Fruit fly (Drosophila melanogaster) whole organism, prepupa: Measurements from ENCODE around the gene CG14259.

Experiments used
- CG10631 ChIP-seq: fragments of 200-800 bp; sonication (Bioruptor generic); optimal IDR thresholded peaks from 2 replicates; lab custom pipeline; 2016; ENCODE audit warnings: missing biosample characterization, missing genetic modification characterization
- CG8632 ChIP-seq: fragments of 200-800 bp; sonication (Bioruptor generic); optimal IDR thresholded peaks from 3 replicates; lab custom pipeline; 2016; ENCODE audit warnings: missing biosample characterization, missing genetic modification characterization
- Ets96B ChIP-seq: fragments of 200-800 bp; optimal IDR thresholded peaks from 2 replicates; lab custom pipeline; 2019; ENCODE audit warnings: missing biosample characterization, mild to moderate bottlenecking, missing genetic modification characterization, moderate library complexity
- Hr38 ChIP-seq: sonication (Bioruptor generic); optimal IDR thresholded peaks from 2 replicates; lab custom pipeline; 2016; ENCODE audit warnings: missing biosample characterization, missing genetic modification characterization
- Met ChIP-seq: fragments of 200-800 bp; sonication (Bioruptor generic); optimal IDR thresholded peaks from 3 replicates; lab custom pipeline; 2016; ENCODE audit warnings: missing biosample characterization, missing genetic modification characterization
- achi ChIP-seq: fragments of 200-800 bp; sonication (Bioruptor generic); optimal IDR thresholded peaks from 3 replicates; lab custom pipeline; 2016; ENCODE audit warnings: missing biosample characterization, missing genetic modification characterization
- esn ChIP-seq: fragments of 200-800 bp; sonication (Bioruptor generic); optimal IDR thresholded peaks from 2 replicates; lab custom pipeline; 2016; ENCODE audit warnings: missing biosample characterization, mild to moderate bottlenecking, missing genetic modification characterization, moderate library complexity
- topi ChIP-seq: fragments of 200-800 bp; sonication (Bioruptor generic); optimal IDR thresholded peaks from 3 replicates; lab custom pipeline; 2016; ENCODE audit warnings: missing biosample characterization, missing genetic modification characterization

Gene CG14259

DNA sequence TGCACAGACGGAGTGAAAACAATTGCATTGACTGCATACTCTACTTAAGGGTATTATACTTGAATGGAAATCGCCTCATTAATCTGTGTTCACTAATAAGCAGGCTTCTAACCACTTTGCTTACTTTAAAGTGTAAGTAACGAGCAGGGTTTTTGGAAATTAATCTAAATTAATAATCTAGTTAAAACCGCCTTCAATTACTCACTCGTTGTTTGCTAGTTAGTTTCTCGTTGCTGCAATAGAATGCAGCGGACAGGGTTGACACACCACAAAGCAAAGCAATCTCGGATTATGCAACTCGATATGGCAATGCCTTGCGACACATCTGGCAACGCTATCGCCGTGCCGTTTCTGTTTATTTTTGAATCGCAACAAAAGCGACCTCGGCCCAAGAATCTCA, 45.6 kb downstream of the CG14259 start (continued):
- TF ChIP-seq Ets96B (tag; lab: Kevin White, UChicago) (peak; percentile 39), CG8632 (GFP tag; lab: Kevin White, UChicago) (peak; percentile 60), topi (GFP tag; lab: Kevin White, UChicago) (peak; percentile 80), CG10631 (GFP tag; lab: Kevin White, UChicago) (peak; percentile 37), Hr38 (no peak), achi (GFP tag; lab: Kevin White, UChicago) (peak; percentile 59), Met (GFP tag; lab: Kevin White, UChicago) (peak; percentile 69), esn (GFP tag; lab: Kevin White, UChicago) (peak; percentile 75)
- TF ChIP-seq, all 60 proteins: peak for 51
